Fruit fly (Drosophila melanogaster): ENCODE data around the gene CG43232.
A peak's percentile ranks its signal among the peaks of the same experiment; 100 is the strongest.

CG43232 gene

DNA sequence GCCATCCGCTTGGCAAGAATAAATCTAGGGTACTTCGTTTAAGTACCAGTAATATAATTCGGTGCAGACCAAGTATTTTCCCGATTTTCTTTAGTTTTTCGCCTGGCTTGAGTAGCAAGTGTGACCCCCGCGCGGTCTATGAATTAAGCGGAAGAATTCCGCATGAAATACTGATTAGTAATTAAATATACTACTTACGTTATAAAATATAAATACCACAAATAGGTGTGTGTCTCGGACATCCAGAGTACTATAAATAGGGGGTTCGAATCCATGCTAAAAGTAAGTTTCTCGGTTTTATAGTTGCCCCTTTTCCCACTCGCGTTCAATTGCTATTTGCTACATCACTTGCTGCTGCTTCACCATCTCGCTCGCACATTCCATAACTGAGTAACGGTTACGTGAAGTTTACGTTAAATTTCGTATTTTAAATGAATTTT, 39.7 kb downstream of the CG43232 start, which contains the start of gene snRNP-U1-70K (continued):
- no peak for TF ChIP-seq mam (GFP tag; optimal IDR thresholded peaks at IDR 0.05)
- no peak for TF ChIP-seq CG8359 (GFP tag; optimal IDR thresholded peaks at IDR 0.05; ENCODE audit: borderline replicate concordance)
- no peak; the same call in 1 of the 2 replicates for TF ChIP-seq chm (GFP tag; IDR thresholded peaks at IDR 0.05)
- peak; percentile 93 for TF ChIP-seq stwl (tag; optimal IDR thresholded peaks at IDR 0.05)
- peak; percentile 44; the same call in 1 of the 2 replicates for TF ChIP-seq unc-4 (GFP tag; IDR thresholded peaks at IDR 0.05; ENCODE audit: partially characterized antibody)
- TF ChIP-seq CG33213 (GFP tag; optimal IDR thresholded peaks at IDR 0.05) = peak; percentile 40
- peak; percentile 44 for TF ChIP-seq CG9932 (GFP tag; IDR thresholded peaks at IDR 0.05)
- no peak for TF ChIP-seq sc (optimal IDR thresholded peaks at IDR 0.05)
- no peak for TF ChIP-seq sc (GFP tag; optimal IDR thresholded peaks at IDR 0.05)
- no peak for TF ChIP-seq Vsx1 (GFP tag; optimal IDR thresholded peaks at IDR 0.05)
- no peak for TF ChIP-seq sima (GFP tag; optimal IDR thresholded peaks at IDR 0.05)
- no peak for TF ChIP-seq Lpt (GFP tag; optimal IDR thresholded peaks at IDR 0.05)
- no peak for TF ChIP-seq CG4707 (GFP tag; optimal IDR thresholded peaks at IDR 0.05)
- no peak; the same call in 1 of the 2 replicates for TF ChIP-seq CG31441 (GFP tag; IDR thresholded peaks at IDR 0.05)
- TF ChIP-seq CG31365 (tag; optimal IDR thresholded peaks at IDR 0.05) = no peak
- peak; percentile 82 for TF ChIP-seq Hmr (GFP tag; optimal IDR thresholded peaks at IDR 0.05)
- TF ChIP-seq CrebB (tag; optimal IDR thresholded peaks at IDR 0.05) = no peak
- TF ChIP-seq dimm (GFP tag; IDR thresholded peaks at IDR 0.05) = no peak
- peak; percentile 55 for TF ChIP-seq Dp (GFP tag; optimal IDR thresholded peaks at IDR 0.05)
- no peak for TF ChIP-seq Fer1 (GFP tag; optimal IDR thresholded peaks at IDR 0.05)
